Fruit fly (Drosophila melanogaster) ovary, adult (tissue): ENCODE results near the gene CG9500.

ENCODE experiments used
- CG17801 ChIP-seq: fragments of 200-800 bp; optimal IDR thresholded peaks from 2 replicates; lab custom pipeline; 2019; ENCODE audit warnings: missing biosample characterization, mild to moderate bottlenecking, missing genetic modification characterization, moderate library complexity; ENCODE audit not compliant: partially characterized antibody

CG9500 gene

DNA sequence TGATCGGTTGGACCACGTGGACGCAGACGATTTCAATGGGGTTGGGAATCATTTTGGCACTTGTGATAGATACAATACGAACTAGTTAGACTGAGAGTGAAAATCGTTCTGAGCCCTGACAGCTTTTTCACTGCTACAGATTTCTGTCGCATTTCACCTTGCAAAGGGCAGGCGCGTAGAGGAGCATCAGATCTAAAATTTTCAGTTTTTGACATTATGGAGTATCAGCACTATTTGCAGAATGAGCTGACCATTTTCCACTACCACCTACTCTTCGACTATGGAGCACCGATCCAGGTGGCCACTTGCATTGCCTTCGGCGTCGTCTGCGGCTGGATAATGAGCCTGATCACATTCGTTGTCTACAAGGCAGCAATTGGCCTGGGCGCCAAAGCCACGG lies 49.5 kb downstream of the CG9500 start, which contains the start of the genes CG43922 and CG13984:
Gene CG43922 (minus strand): TSS at position 101 of the 400 bp plus-strand sequence.
Gene CG13984 (plus strand): TSS at position 169 of the 400 bp plus-strand sequence.
- no peak for TF ChIP-seq CG17801 (GFP tag; lab: Kevin White, UChicago)
